Fruit fly (Drosophila melanogaster): Measurements from ENCODE around the gene CG14957.

The CG14957 gene

DNA sequence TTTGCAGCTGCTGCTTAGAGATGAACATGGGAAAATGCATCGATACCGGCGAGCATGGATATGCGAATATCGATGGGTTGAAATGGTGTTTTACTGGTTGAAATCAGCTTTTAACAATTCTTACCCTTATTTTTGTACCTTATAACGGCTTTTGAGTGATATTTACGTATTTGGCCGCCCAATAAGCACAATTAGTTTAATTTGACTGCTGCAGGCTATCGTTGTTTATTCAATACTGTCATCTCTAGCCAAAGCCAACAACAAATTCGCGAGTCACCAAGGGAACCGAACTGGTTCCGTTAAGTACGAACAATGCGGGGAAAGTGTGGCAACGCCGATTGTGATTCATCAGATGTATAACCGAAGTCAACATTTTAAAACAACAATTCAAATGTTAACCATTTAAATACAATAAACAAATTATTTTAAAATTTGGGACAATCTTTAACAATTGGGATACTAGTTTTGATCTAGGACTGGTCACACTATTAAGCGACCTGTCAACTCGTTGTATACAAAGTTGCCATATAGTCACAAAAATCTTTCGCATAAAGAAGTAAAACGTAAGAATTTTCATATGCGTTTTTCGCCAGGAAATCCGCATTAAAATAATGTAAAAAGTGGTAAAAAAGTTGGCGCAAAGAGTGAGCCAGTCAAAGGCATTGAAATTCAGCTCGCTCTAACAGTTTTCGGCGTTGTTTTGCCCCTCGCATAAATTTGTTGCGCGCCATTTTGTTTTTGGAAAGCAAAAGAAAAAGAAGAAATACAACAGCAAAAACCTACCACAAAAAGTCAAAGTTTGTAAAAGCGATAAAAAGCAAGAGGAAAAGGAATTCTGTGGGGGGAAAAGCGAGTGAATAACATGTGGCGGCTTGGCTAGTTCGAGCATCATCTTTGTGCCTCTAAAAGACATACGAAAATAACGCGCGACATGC, 39.0 kb upstream of the CG14957 start, which contains the start of the genes Usp5 and BtbVII (continued):
- TF ChIP-seq CG12155 (GFP tag; optimal IDR thresholded peaks at IDR 0.05) (peak; percentile 45), lola (GFP tag; optimal IDR thresholded peaks at IDR 0.05) (peak in 1 of 3 experiments; percentile 55), Hsf (GFP tag; optimal IDR thresholded peaks at IDR 0.05) (peak; percentile 76), CG13624 (GFP tag; optimal IDR thresholded peaks at IDR 0.05) (peak; percentile 70), btn (GFP tag; optimal IDR thresholded peaks at IDR 0.05) (peak; percentile 18), rib (GFP tag; IDR thresholded peaks at IDR 0.05) (peak; percentile 91), CG15514 (GFP tag; optimal IDR thresholded peaks at IDR 0.05) (peak; percentile 100), wdn (GFP tag; IDR thresholded peaks at IDR 0.05) (0 out of 2 replicates have a peak, but pooled peaks have one; percentile 16), CG9727 (GFP tag; optimal IDR thresholded peaks at IDR 0.05) (peak; percentile 65), dmrt99B (tag; optimal IDR thresholded peaks at IDR 0.05) (no peak), BtbVII (GFP tag; optimal IDR thresholded peaks at IDR 0.05) (peak; percentile 13), aop (GFP tag; IDR thresholded peaks at IDR 0.05) (no peak), Myb (GFP tag; optimal IDR thresholded peaks at IDR 0.05) (peak; percentile 46), CG2129 (GFP tag; IDR thresholded peaks at IDR 0.05; ENCODE audit: partially characterized antibody) (peak; percentile 96), CG6654 (GFP tag; optimal IDR thresholded peaks at IDR 0.05) (no peak), CG7556 (GFP tag; optimal IDR thresholded peaks at IDR 0.05) (no peak), CG11085 (GFP tag; IDR thresholded peaks at IDR 0.05) (no peak), CG6813 (GFP tag; optimal IDR thresholded peaks at IDR 0.05) (no peak), CG15073 (GFP tag; optimal IDR thresholded peaks at IDR 0.05) (no peak), Vsx1 (GFP tag; optimal IDR thresholded peaks at IDR 0.05) (no peak), p53 (GFP tag; optimal IDR thresholded peaks at IDR 0.05) (no peak), Pdp1 (GFP tag; optimal IDR thresholded peaks at IDR 0.05) (peak; percentile 61 to 69), Trl (optimal IDR thresholded peaks at IDR 0.05) (no peak), Trl (GFP tag; optimal IDR thresholded peaks at IDR 0.05) (peak; percentile 67), CG1647 (GFP tag; optimal IDR thresholded peaks at IDR 0.05) (no peak), CG8765 (GFP tag; IDR thresholded peaks at IDR 0.05) (0 out of 2 replicates have a peak, but pooled peaks have one; percentile 54), unc-4 (GFP tag; IDR thresholded peaks at IDR 0.05; ENCODE audit: partially characterized antibody) (peak; percentile 98), CG7372 (GFP tag; IDR thresholded peaks at IDR 0.05) (no peak), CG7745 (tag; optimal IDR thresholded peaks at IDR 0.05) (no peak), zf30C (GFP tag; optimal IDR thresholded peaks at IDR 0.05) (no peak), CG7928 (GFP tag; optimal IDR thresholded peaks at IDR 0.05) (no peak), Poxn (GFP tag; IDR thresholded peaks at IDR 0.05) (no peak), CG17361 (GFP tag; IDR thresholded peaks at IDR 0.05) (peak; percentile 30; the same call in 2 of the 3 replicates), Hr3 (GFP tag; optimal IDR thresholded peaks at IDR 0.05) (peak; percentile 63), prd (optimal IDR thresholded peaks at IDR 0.05) (no peak), prd (GFP tag; IDR thresholded peaks at IDR 0.05) (peak; percentile 62; the same call in 2 of the 3 replicates), CG4854 (GFP tag; optimal IDR thresholded peaks at IDR 0.05) (peak; percentile 1), CG11695 (GFP tag; IDR thresholded peaks at IDR 0.05) (no peak; the same call in 2 of the 3 replicates), tna (GFP tag; IDR thresholded peaks at IDR 0.05; ENCODE audit: partially characterized antibody) (peak; percentile 86), Mes4 (GFP tag; optimal IDR thresholded peaks at IDR 0.05) (peak; percentile 9), HLHmδ (GFP tag; optimal IDR thresholded peaks at IDR 0.05) (no peak), Asciz (GFP tag; optimal IDR thresholded peaks at IDR 0.05) (no peak), D (optimal IDR thresholded peaks at IDR 0.05) (no peak), D (GFP tag; optimal IDR thresholded peaks at IDR 0.05) (peak; percentile 28), ac (GFP tag; optimal IDR thresholded peaks at IDR 0.05) (peak; percentile 67), CG16815 (GFP tag; optimal IDR thresholded peaks at IDR 0.05) (peak; percentile 17), Sox100B (GFP tag; optimal IDR thresholded peaks at IDR 0.05) (no peak), CG4617 (GFP tag; optimal IDR thresholded peaks at IDR 0.05; ENCODE audit: borderline replicate concordance) (peak; percentile 50)

All from whole organism, embryonic.